Fruit fly (Drosophila melanogaster) whole organism, embryonic: ENCODE data around the gene spz3.

Experiments used
- Adf1 ChIP-seq: fragments of 200-800 bp; sonication (Bioruptor generic); IDR thresholded peaks from 2 replicates; pipeline ENCODE4 v1.3.6; 2022; ENCODE audit warnings: missing biosample characterization, missing genetic modification characterization
- Atf6 ChIP-seq: fragments of 200-800 bp; sonication (Bioruptor generic); IDR thresholded peaks from 2 replicates; pipeline ENCODE4 v1.3.6; 2022; ENCODE audit warnings: missing biosample characterization, missing genetic modification characterization
- CG12659 ChIP-seq: fragments of 200-800 bp; sonication (Bioruptor generic); optimal IDR thresholded peaks from 3 replicates; lab custom pipeline; 2017; ENCODE audit warnings: mild to moderate bottlenecking, missing biosample characterization, missing genetic modification reagents, missing genetic modification characterization
- CG12942 ChIP-seq: fragments of 200-800 bp; sonication (Bioruptor generic); optimal IDR thresholded peaks from 3 replicates; lab custom pipeline; 2016; ENCODE audit warnings: missing biosample characterization, missing genetic modification characterization
- CG13287 ChIP-seq: fragments of 200-800 bp; sonication (Bioruptor generic); IDR thresholded peaks from 2 replicates; pipeline ENCODE4 v1.3.6; 2022; ENCODE audit warnings: missing biosample characterization, missing genetic modification characterization; ENCODE audit not compliant: partially characterized antibody
- CG13894 ChIP-seq: fragments of 200-800 bp; sonication (Bioruptor generic); optimal IDR thresholded peaks from 3 replicates; lab custom pipeline; 2018; ENCODE audit warnings: missing biosample characterization, mild to moderate bottlenecking, missing genetic modification characterization, moderate library complexity
- CG14710 ChIP-seq: fragments of 200-800 bp; sonication (Bioruptor generic); optimal IDR thresholded peaks from 3 replicates; lab custom pipeline; 2019; ENCODE audit warnings: missing biosample characterization, mild to moderate bottlenecking, missing genetic modification characterization, moderate library complexity
- CG15269 ChIP-seq: fragments of 200-800 bp; sonication (Bioruptor generic); optimal IDR thresholded peaks from 2 replicates; lab custom pipeline; 2018; ENCODE audit warnings: missing biosample characterization, mild to moderate bottlenecking, missing genetic modification characterization, moderate library complexity
- CG16813 ChIP-seq: fragments of 200-800 bp; sonication (Bioruptor generic); IDR thresholded peaks from 3 replicates; pipeline ENCODE4 v1.3.6; 2022; ENCODE audit warnings: missing biosample characterization, missing genetic modification characterization; ENCODE audit not compliant: partially characterized antibody
- CG16863 ChIP-seq: fragments of 200-800 bp; sonication (Bioruptor generic); optimal IDR thresholded peaks from 3 replicates; lab custom pipeline; 2016; ENCODE audit warnings: missing biosample characterization, missing genetic modification characterization
- CG17186 ChIP-seq: fragments of 200-800 bp; sonication (Bioruptor generic); optimal IDR thresholded peaks from 3 replicates; lab custom pipeline; 2017; ENCODE audit warnings: missing biosample characterization, missing genetic modification reagents, missing genetic modification characterization
- CG17829 ChIP-seq: fragments of 200-800 bp; optimal IDR thresholded peaks from 2 replicates; lab custom pipeline; 2019; ENCODE audit warnings: missing biosample characterization, mild to moderate bottlenecking, missing genetic modification characterization, moderate library complexity
- CG2199 ChIP-seq: fragments of 200-800 bp; sonication (Bioruptor generic); IDR thresholded peaks from 3 replicates; pipeline ENCODE4 v1.3.6; 2022; ENCODE audit warnings: missing biosample characterization, missing genetic modification characterization
- CG34224 ChIP-seq: fragments of 200-800 bp; sonication (Bioruptor generic); IDR thresholded peaks from 3 replicates; pipeline ENCODE4 v1.3.6; 2022; ENCODE audit warnings: missing biosample characterization, missing genetic modification characterization; ENCODE audit not compliant: partially characterized antibody
- CG7963 ChIP-seq: fragments of 200-800 bp; sonication (Bioruptor generic); IDR thresholded peaks from 3 replicates; pipeline ENCODE4 v1.3.6; 2022; ENCODE audit warnings: missing biosample characterization, missing genetic modification characterization; ENCODE audit not compliant: partially characterized antibody
- CG8290 ChIP-seq, 3 experiments: fragments of 200-800 bp; sonication (Bioruptor generic); optimal IDR thresholded peaks; 2 replicates each; lab custom pipeline; 2016 to 2019; ENCODE audit warnings: missing biosample characterization in 3 of 3, missing genetic modification characterization in 3 of 3, mild to moderate bottlenecking in 2 of 3, moderate library complexity in 1 of 3
- CG9797 ChIP-seq: fragments of 200-800 bp; sonication (Bioruptor generic); optimal IDR thresholded peaks from 3 replicates; lab custom pipeline; 2018; ENCODE audit warnings: missing biosample characterization, mild to moderate bottlenecking, missing genetic modification characterization
- CG9932 ChIP-seq: fragments of 200-800 bp; sonication (Bioruptor generic); IDR thresholded peaks from 2 replicates; pipeline ENCODE4 v1.3.6; 2022; ENCODE audit warnings: missing biosample characterization, missing genetic modification characterization
- Deaf1 ChIP-seq: fragments of 200-800 bp; optimal IDR thresholded peaks from 3 replicates; lab custom pipeline; 2019; ENCODE audit warnings: missing biosample characterization, mild to moderate bottlenecking, missing genetic modification characterization, moderate library complexity
- Doc3 ChIP-seq: fragments of 200-800 bp; sonication (Bioruptor generic); IDR thresholded peaks from 3 replicates; pipeline ENCODE4 v1.3.6; 2022; ENCODE audit warnings: missing biosample characterization, missing genetic modification characterization; ENCODE audit not compliant: partially characterized antibody
- Dref ChIP-seq: fragments of 200-800 bp; sonication (Bioruptor generic); IDR thresholded peaks from 2 replicates; pipeline ENCODE4 v1.3.6; 2022; ENCODE audit warnings: missing biosample characterization, missing genetic modification characterization
- HLH4C ChIP-seq: fragments of 200-800 bp; sonication (Bioruptor generic); IDR thresholded peaks from 3 replicates; pipeline ENCODE4 v1.3.6; 2022; ENCODE audit warnings: missing biosample characterization, missing genetic modification characterization; ENCODE audit not compliant: partially characterized antibody
- HmgZ ChIP-seq: fragments of 200-800 bp; sonication (Bioruptor generic); optimal IDR thresholded peaks from 2 replicates; lab custom pipeline; 2018; ENCODE audit warnings: missing biosample characterization, mild to moderate bottlenecking, missing genetic modification characterization
- MBD-R2 ChIP-seq: fragments of 200-800 bp; sonication (Bioruptor generic); IDR thresholded peaks from 2 replicates; pipeline ENCODE4 v1.3.6; 2022; ENCODE audit warnings: missing biosample characterization, missing genetic modification characterization
- MESR4 ChIP-seq: fragments of 200-800 bp; sonication (Bioruptor generic); optimal IDR thresholded peaks from 2 replicates; lab custom pipeline; 2018; ENCODE audit warnings: missing biosample characterization, mild to moderate bottlenecking, missing genetic modification characterization, moderate library complexity
- Med ChIP-seq: fragments of 200-800 bp; sonication (Bioruptor generic); peaks from one replicate; lab custom pipeline; 2016; ENCODE audit warnings: missing biosample characterization, missing genetic modification characterization, mild to moderate bottlenecking, inconsistent platforms, moderate library complexity
- Myb ChIP-seq: fragments of 200-800 bp; sonication (Bioruptor generic); optimal IDR thresholded peaks from 2 replicates; lab custom pipeline; 2016; ENCODE audit warnings: missing biosample characterization, missing genetic modification characterization
- NFAT ChIP-seq: fragments of 200-800 bp; sonication (Bioruptor generic); IDR thresholded peaks from 2 replicates; pipeline ENCODE4 v1.3.6; 2022; ENCODE audit warnings: missing biosample characterization, missing genetic modification characterization
- Scr ChIP-seq: fragments of 200-800 bp; sonication (Bioruptor generic); IDR thresholded peaks from 2 replicates; pipeline ENCODE4 v1.3.6; 2022; ENCODE audit warnings: missing biosample characterization, missing genetic modification characterization; ENCODE audit not compliant: partially characterized antibody
- Sin3A ChIP-seq: fragments of >200 bp; optimal IDR thresholded peaks from 2 replicates; lab custom pipeline; 2018
- YL-1 ChIP-seq: fragments of 200-800 bp; sonication (Bioruptor generic); optimal IDR thresholded peaks from 3 replicates; lab custom pipeline; 2017; ENCODE audit warnings: missing biosample characterization, mild to moderate bottlenecking, missing genetic modification characterization
- aop ChIP-seq: fragments of 200-800 bp; sonication (Bioruptor generic); IDR thresholded peaks from 2 replicates; pipeline ENCODE4 v1.3.6; 2022; ENCODE audit warnings: missing biosample characterization, missing genetic modification characterization
- ato ChIP-seq: fragments of 200-800 bp; sonication (Bioruptor generic); IDR thresholded peaks from 2 replicates; pipeline ENCODE4 v1.3.6; 2022; ENCODE audit warnings: missing biosample characterization, missing genetic modification characterization; ENCODE audit not compliant: partially characterized antibody
- bbx ChIP-seq: fragments of 200-800 bp; sonication (Bioruptor generic); IDR thresholded peaks from 2 replicates; pipeline ENCODE4 v1.3.6; 2022; ENCODE audit warnings: missing biosample characterization, missing genetic modification characterization; ENCODE audit not compliant: partially characterized antibody
- dpn ChIP-seq, 2 experiments: fragments of 200-800 bp; sonication (Bioruptor generic); optimal IDR thresholded peaks; 3 replicates each; lab custom pipeline; 2016; ENCODE audit warnings: missing biosample characterization in 2 of 2, missing genetic modification characterization in 2 of 2
- ewg ChIP-seq: fragments of 200-800 bp; sonication (Bioruptor generic); optimal IDR thresholded peaks from 3 replicates; lab custom pipeline; 2017; ENCODE audit warnings: mild to moderate bottlenecking, missing biosample characterization, missing genetic modification reagents, missing genetic modification characterization
- fd102C ChIP-seq: fragments of 200-800 bp; sonication (Bioruptor generic); optimal IDR thresholded peaks from 2 replicates; lab custom pipeline; 2018; ENCODE audit warnings: missing biosample characterization, mild to moderate bottlenecking, missing genetic modification characterization, moderate library complexity
- phol ChIP-seq: fragments of 200-800 bp; sonication (Bioruptor generic); optimal IDR thresholded peaks from 3 replicates; lab custom pipeline; 2018; ENCODE audit warnings: missing biosample characterization, mild to moderate bottlenecking, missing genetic modification characterization, moderate library complexity
- pzg ChIP-seq: fragments of 200-800 bp; sonication (Bioruptor generic); optimal IDR thresholded peaks from 3 replicates; lab custom pipeline; 2018; ENCODE audit warnings: missing biosample characterization, mild to moderate bottlenecking, missing genetic modification characterization, moderate library complexity
- sob ChIP-seq: fragments of 200-800 bp; sonication (Bioruptor generic); IDR thresholded peaks from 2 replicates; pipeline ENCODE4 v1.3.6; 2022; ENCODE audit warnings: missing biosample characterization, missing genetic modification characterization
- sqz ChIP-seq: fragments of 200-800 bp; sonication (Bioruptor generic); optimal IDR thresholded peaks from 3 replicates; lab custom pipeline; 2018; ENCODE audit warnings: missing biosample characterization, mild to moderate bottlenecking, missing genetic modification characterization
- sr ChIP-seq: fragments of 200-800 bp; sonication (Bioruptor generic); IDR thresholded peaks from 3 replicates; pipeline ENCODE4 v1.3.6; 2022; ENCODE audit warnings: missing biosample characterization, missing genetic modification characterization
- stwl ChIP-seq: fragments of 200-800 bp; sonication (Bioruptor generic); optimal IDR thresholded peaks from 3 replicates; lab custom pipeline; 2018; ENCODE audit warnings: missing biosample characterization, mild to moderate bottlenecking, missing genetic modification characterization, moderate library complexity
- trem ChIP-seq: fragments of 200-800 bp; optimal IDR thresholded peaks from 3 replicates; lab custom pipeline; 2019; ENCODE audit warnings: missing biosample characterization, mild to moderate bottlenecking, missing genetic modification characterization, moderate library complexity
- unc-4 ChIP-seq: fragments of 200-800 bp; sonication (Bioruptor generic); IDR thresholded peaks from 2 replicates; pipeline ENCODE4 v1.3.6; 2022; ENCODE audit warnings: missing biosample characterization, missing genetic modification characterization; ENCODE audit not compliant: partially characterized antibody
- vnd ChIP-seq: fragments of 200-800 bp; sonication (Bioruptor generic); IDR thresholded peaks from 3 replicates; pipeline ENCODE4 v1.3.6; 2022; ENCODE audit warnings: missing biosample characterization, missing genetic modification characterization; ENCODE audit not compliant: partially characterized antibody
- zen2 ChIP-seq: fragments of 200-800 bp; sonication (Bioruptor generic); IDR thresholded peaks from 3 replicates; pipeline ENCODE4 v1.3.6; 2022; ENCODE audit warnings: missing biosample characterization, missing genetic modification characterization; ENCODE audit not compliant: partially characterized antibody

Gene spz3

dm6 chr2L:7885952-7886351, 6.6 kb upstream of the spz3 start (continued):
- peak; percentile 71 for TF ChIP-seq Dref (GFP tag; lab: Robert Waterston, UW)
- TF ChIP-seq Adf1 (GFP tag; lab: Robert Waterston, UW): no peak
- TF ChIP-seq trem (tag; lab: Kevin White, UChicago): peak; percentile 4

- 0 out of 2 replicates have a peak, but pooled peaks have one; percentile 8 for TF ChIP-seq sob (GFP tag; lab: Robert Waterston, UW)
- no peak for TF ChIP-seq CG12942 (GFP tag; lab: Kevin White, UChicago)
- TF ChIP-seq CG17829 (tag; lab: Kevin White, UChicago): peak; percentile 32
- TF ChIP-seq CG8290 (GFP tag; optimal IDR thresholded peaks at IDR 0.05; lab: Kevin White, UChicago): no peak
- peak in 1 of 2 experiments; percentile 40 for TF ChIP-seq CG8290 (tag; optimal IDR thresholded peaks at IDR 0.05; lab: Kevin White, UChicago)
- TF ChIP-seq Atf6 (GFP tag; lab: Robert Waterston, UW): no peak
- peak; percentile 88 for TF ChIP-seq pzg
- no peak for TF ChIP-seq sr (GFP tag; lab: Robert Waterston, UW)
- TF ChIP-seq CG17186 (GFP tag; lab: Kevin White, UChicago): peak; percentile 7
- peak; percentile 92 for TF ChIP-seq unc-4
- no peak for TF ChIP-seq Deaf1 (tag; lab: Kevin White, UChicago)
- TF ChIP-seq HLH4C (GFP tag; lab: Robert Waterston, UW): peak; percentile 95
- no peak for TF ChIP-seq CG16863 (GFP tag; lab: Kevin White, UChicago)
- peak; percentile 37 for TF ChIP-seq CG12659 (GFP tag; lab: Kevin White, UChicago)
- TF ChIP-seq fd102C (GFP tag; lab: Kevin White, UChicago): no peak
- TF ChIP-seq HmgZ (tag; lab: Kevin White, UChicago): peak; percentile 53
- TF ChIP-seq Med (GFP tag; lab: Kevin White, UChicago): peak; percentile 2
- TF ChIP-seq phol (tag; lab: Kevin White, UChicago): peak; percentile 30
- TF ChIP-seq YL-1 (GFP tag; lab: Kevin White, UChicago): peak; percentile 36
- peak; percentile 98 for TF ChIP-seq CG7963 (GFP tag; lab: Robert Waterston, UW)
- TF ChIP-seq Doc3 (GFP tag; lab: Robert Waterston, UW): peak; percentile 89
- peak; percentile 84 for TF ChIP-seq MBD-R2 (GFP tag; lab: Robert Waterston, UW)
- peak; percentile 98 for TF ChIP-seq bbx (GFP tag; lab: Robert Waterston, UW)
- peak; percentile 92 for TF ChIP-seq Scr (GFP tag; lab: Robert Waterston, UW)
- peak; percentile 66 for TF ChIP-seq MESR4 (GFP tag; lab: Kevin White, UChicago)
- 0 out of 2 replicates have a peak, but pooled peaks have one; percentile 16 for TF ChIP-seq NFAT (GFP tag; lab: Robert Waterston, UW)
- TF ChIP-seq CG15269: no peak
- TF ChIP-seq CG34224 (GFP tag; lab: Robert Waterston, UW): peak; percentile 92
- peak; percentile 95 for TF ChIP-seq vnd
- peak; percentile 98 for TF ChIP-seq ato (GFP tag; lab: Robert Waterston, UW)
- TF ChIP-seq sqz (GFP tag; lab: Kevin White, UChicago): no peak
- no peak for TF ChIP-seq Myb (GFP tag; lab: Kevin White, UChicago)
- TF ChIP-seq ewg (GFP tag; lab: Kevin White, UChicago): no peak
- TF ChIP-seq Sin3A (lab: Kevin White, UChicago): peak; percentile 72
- peak; percentile 73 for TF ChIP-seq CG9797 (GFP tag; lab: Kevin White, UChicago)
- TF ChIP-seq stwl (tag; lab: Kevin White, UChicago): peak; percentile 59
- TF ChIP-seq CG13894 (tag; lab: Kevin White, UChicago): no peak
- 0 out of 3 replicates have a peak, but pooled peaks have one; percentile 36 for TF ChIP-seq CG2199 (GFP tag; lab: Robert Waterston, UW)
- TF ChIP-seq zen2 (GFP tag; lab: Robert Waterston, UW): peak; percentile 94
- TF ChIP-seq dpn (GFP tag; optimal IDR thresholded peaks at IDR 0.05; lab: Kevin White, UChicago): peak in 1 of 2 experiments; percentile 3
- no peak for TF ChIP-seq aop (GFP tag; lab: Robert Waterston, UW)
- TF ChIP-seq CG13287: peak; percentile 94
- no peak for TF ChIP-seq CG9932 (GFP tag; lab: Robert Waterston, UW)
- peak; percentile 9 for TF ChIP-seq CG14710 (tag; lab: Kevin White, UChicago)
- peak; percentile 98 for TF ChIP-seq CG16813 (GFP tag; lab: Robert Waterston, UW)
Measured at dm6 chr2L:7885271-7885670, 5.9 kb upstream of the spz3 start, which contains the start of the genes SmE and CG34132. Gene SmE (minus strand): TSS chr2L:7885450. Gene CG34132 (plus strand): TSS chr2L:7885503.
